Worm (Caenorhabditis elegans) whole organism, early embryonic: Measurements from ENCODE around the gene T25D3.3.

Experiments used
- B0310.2 ChIP-seq: sonication (generic microtip); optimal IDR thresholded peaks from 2 replicates; lab custom pipeline; 2016; ENCODE audit warnings: mild to moderate bottlenecking, missing genetic modification characterization, missing compliant biosample characterization
- F13C5.2 ChIP-seq: sonication (generic microtip); optimal IDR thresholded peaks from 2 replicates; lab custom pipeline; 2017; ENCODE audit warnings: mild to moderate bottlenecking, missing genetic modification characterization, inconsistent platforms, missing compliant biosample characterization
- aly-1 ChIP-seq: sonication (generic microtip); optimal IDR thresholded peaks from 2 replicates; lab custom pipeline; 2016; ENCODE audit warnings: missing genetic modification characterization, missing compliant biosample characterization
- ama-1 ChIP-seq: fragments of 150-350 bp; optimal IDR thresholded peaks from 2 replicates; lab custom pipeline; 2014
- ceh-13 ChIP-seq: fragments of 200-800 bp; sonication (Bioruptor generic); optimal IDR thresholded peaks from 2 replicates; lab custom pipeline; 2018; ENCODE audit warnings: mild to moderate bottlenecking, missing genetic modification characterization, missing compliant biosample characterization
- ceh-36 ChIP-seq: sonication (generic microtip); optimal IDR thresholded peaks from 2 replicates; lab custom pipeline; 2016; ENCODE audit warnings: missing genetic modification characterization, inconsistent platforms, missing compliant biosample characterization
- ets-7 ChIP-seq: sonication (generic microtip); optimal IDR thresholded peaks from 2 replicates; lab custom pipeline; 2016; ENCODE audit warnings: missing genotype, missing genetic modification characterization, missing compliant biosample characterization
- flt-1 ChIP-seq: fragments of 200-800 bp; sonication (Bioruptor generic); IDR thresholded peaks from 2 replicates; pipeline ENCODE4 v1.3.6; 2022; ENCODE audit warnings: missing genetic modification characterization, missing compliant biosample characterization
- hmbx-1 ChIP-seq: sonication (generic microtip); optimal IDR thresholded peaks from 2 replicates; lab custom pipeline; 2016; ENCODE audit warnings: mild to moderate bottlenecking, missing genetic modification characterization, missing compliant biosample characterization
- hmg-4 ChIP-seq: fragments of 200-800 bp; sonication (Bioruptor generic); optimal IDR thresholded peaks from 2 replicates; lab custom pipeline; 2018; ENCODE audit warnings: mild to moderate bottlenecking, missing genetic modification characterization, missing compliant biosample characterization
- hnd-1 ChIP-seq: sonication (generic microtip); optimal IDR thresholded peaks from 2 replicates; lab custom pipeline; 2016; ENCODE audit warnings: missing genetic modification characterization, missing compliant biosample characterization
- pes-1 ChIP-seq: fragments of 200-800 bp; sonication (Bioruptor generic); IDR thresholded peaks from 2 replicates; pipeline ENCODE4 v1.3.6; 2022; ENCODE audit warnings: missing genetic modification reagents, missing genetic modification characterization, missing compliant biosample characterization
- scrt-1 ChIP-seq: fragments of 200-800 bp; sonication (Bioruptor generic); IDR thresholded peaks from 2 replicates; pipeline ENCODE4 v1.3.6; 2022; ENCODE audit warnings: missing genetic modification characterization, missing compliant biosample characterization
- sea-1 ChIP-seq: fragments of 200-800 bp; sonication (Bioruptor generic); conservative IDR thresholded peaks from 2 replicates; pipeline ENCODE4 v1.3.6; 2022; ENCODE audit warnings: missing genetic modification characterization, missing compliant biosample characterization
- tbx-11 ChIP-seq: fragments of 200-800 bp; sonication (Bioruptor generic); IDR thresholded peaks from 2 replicates; pipeline ENCODE4 v1.3.6; 2022; ENCODE audit warnings: missing genetic modification characterization, missing compliant biosample characterization
- tbx-37 ChIP-seq: fragments of 200-800 bp; sonication (Bioruptor generic); conservative IDR thresholded peaks from 2 replicates; pipeline ENCODE4 v1.3.6; 2022; ENCODE audit warnings: missing genetic modification reagents, missing genetic modification characterization, missing compliant biosample characterization
- tra-4 ChIP-seq: sonication (generic microtip); optimal IDR thresholded peaks from 2 replicates; lab custom pipeline; 2017; ENCODE audit warnings: missing genetic modification characterization, missing compliant biosample characterization

T25D3.3 gene

DNA sequence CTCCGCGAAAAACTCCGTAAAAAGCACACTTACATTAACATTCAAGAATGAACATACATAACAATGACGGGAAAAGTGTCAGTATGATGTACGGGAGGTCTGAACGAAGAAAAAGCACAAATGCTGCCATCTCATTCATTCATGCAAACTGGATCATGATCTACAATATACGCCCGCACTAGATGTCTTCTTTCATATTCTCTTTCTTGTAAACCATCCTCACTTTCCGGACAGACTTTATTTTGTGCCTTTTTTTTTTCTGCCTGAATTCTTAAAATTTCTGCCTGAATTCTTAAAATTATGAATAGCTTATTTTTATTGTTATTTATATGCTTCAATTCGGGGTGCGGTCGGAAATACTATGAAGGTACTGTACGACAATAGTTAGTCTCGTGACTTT is 17.2 kb upstream of the T25D3.3 start, which contains the start of gene K10B4.1:
K10B4.1 (plus strand) TSS at position 301 of the 400 bp plus-strand sequence.
- TF ChIP-seq ceh-13, result no peak
- no peak for TF ChIP-seq flt-1 (GFP tag; lab: Robert Waterston, UW)
- no peak for TF ChIP-seq ceh-36 (tag; lab: Kevin White, UChicago)

DNA sequence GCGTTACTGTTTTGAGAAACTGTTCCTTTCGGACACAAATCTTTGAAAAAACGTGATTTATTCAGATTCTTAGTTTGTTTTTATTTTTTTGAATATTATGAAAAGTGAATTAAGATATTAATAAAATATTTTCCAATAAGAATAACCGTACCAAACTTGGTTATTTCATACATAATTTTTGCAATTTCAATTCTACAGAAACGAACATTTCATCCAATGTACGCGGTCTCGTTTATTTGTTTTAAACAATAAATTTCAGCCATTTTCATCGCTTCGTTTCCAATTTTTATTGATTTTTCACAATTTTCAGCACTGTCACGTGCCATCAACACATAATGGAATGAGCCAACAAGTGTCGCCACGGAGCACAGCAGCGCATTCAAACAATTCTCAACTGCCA is 5.5 kb upstream of the T25D3.3 start, which contains the start of gene T25D3.4:
T25D3.4 (plus strand) TSS at position 301 of the 400 bp plus-strand sequence.
- no peak for TF ChIP-seq F13C5.2
- no peak for TF ChIP-seq tra-4 (tag; lab: Kevin White, UChicago)
- no peak for TF ChIP-seq hmbx-1 (tag; lab: Kevin White, UChicago)
- no peak for TF ChIP-seq tbx-37 (GFP tag; lab: Robert Waterston, UW)
- TF ChIP-seq hmg-4 (GFP tag; lab: Kevin White, UChicago), result no peak
- TF ChIP-seq scrt-1 (GFP tag; lab: Robert Waterston, UW), result no peak
- no peak for TF ChIP-seq B0310.2
- no peak for TF ChIP-seq ets-7
- no peak for TF ChIP-seq ceh-13
- no peak for TF ChIP-seq ceh-36 (tag; lab: Kevin White, UChicago)
- no peak for TF ChIP-seq sea-1 (GFP tag; lab: Robert Waterston, UW)
- no peak for TF ChIP-seq pes-1 (GFP tag; lab: Robert Waterston, UW)
- TF ChIP-seq flt-1 (GFP tag; lab: Robert Waterston, UW), result no peak
- TF ChIP-seq aly-1 (tag; lab: Kevin White, UChicago), result no peak
- no peak for TF ChIP-seq tbx-11 (GFP tag; lab: Robert Waterston, UW)
- no peak for TF ChIP-seq hnd-1 (tag; lab: Kevin White, UChicago)
- no peak for TF ChIP-seq ama-1 (lab: Kevin White, UChicago)

DNA sequence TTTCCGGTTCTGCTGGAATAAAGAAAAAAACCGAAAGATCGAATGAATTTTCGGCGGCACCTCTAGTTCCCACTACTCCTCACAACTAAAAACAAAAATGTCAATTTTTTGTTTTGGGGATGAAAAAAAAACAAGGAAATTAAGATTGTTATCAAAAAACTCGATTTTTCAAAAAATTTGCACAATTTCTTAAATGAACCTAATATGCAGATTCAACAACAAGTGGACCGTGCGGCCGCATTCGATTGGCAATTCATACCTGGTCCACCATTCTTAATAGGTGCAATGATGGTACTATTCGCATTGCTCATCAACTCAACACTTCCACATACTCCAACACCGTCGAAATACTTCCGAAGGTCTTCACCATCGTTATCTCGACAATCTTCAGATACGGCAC is 888 bp upstream of the T25D3.3 start:
- TF ChIP-seq sea-1 (GFP tag; lab: Robert Waterston, UW), result no peak
- TF ChIP-seq ama-1 (lab: Kevin White, UChicago), result no peak
- no peak for TF ChIP-seq tbx-37 (GFP tag; lab: Robert Waterston, UW)
- no peak for TF ChIP-seq flt-1 (GFP tag; lab: Robert Waterston, UW)
- TF ChIP-seq B0310.2, result no peak
- no peak for TF ChIP-seq ets-7
- TF ChIP-seq tra-4 (tag; lab: Kevin White, UChicago), result no peak

DNA sequence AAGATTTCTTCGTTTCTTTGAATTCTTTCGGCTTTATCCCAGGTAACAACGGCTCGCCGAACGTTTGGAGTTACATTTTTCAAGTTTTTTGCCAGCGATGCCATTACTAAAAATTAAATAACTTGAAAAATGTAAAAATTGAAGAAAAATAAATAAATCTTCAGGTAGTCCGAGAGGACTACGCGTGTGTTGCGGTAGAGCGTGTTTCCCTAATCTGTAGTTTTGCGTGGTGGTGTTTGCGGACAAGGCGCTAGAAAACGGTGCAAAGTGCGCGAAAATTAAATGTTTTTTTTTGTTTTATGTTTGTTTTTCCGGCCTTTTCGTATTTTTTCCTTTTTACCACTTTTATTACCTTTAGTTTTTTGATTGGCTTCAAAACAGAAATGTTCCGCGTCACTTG is 3.5 kb downstream of the T25D3.3 start, which contains the start of gene mrpl-28:
mrpl-28 (minus strand) TSS at position 106 of the 400 bp plus-strand sequence.
- TF ChIP-seq scrt-1 (GFP tag; lab: Robert Waterston, UW) (0 out of 2 replicates have a peak, but pooled peaks have one; percentile 15), tbx-11 (GFP tag; lab: Robert Waterston, UW) (no peak), hmg-4 (GFP tag; lab: Kevin White, UChicago) (no peak), tbx-37 (GFP tag; lab: Robert Waterston, UW) (no peak), hnd-1 (tag; lab: Kevin White, UChicago) (no peak), ama-1 (lab: Kevin White, UChicago) (no peak), sea-1 (GFP tag; lab: Robert Waterston, UW) (0 out of 2 replicates have a peak, but pooled peaks have one; percentile 42), aly-1 (tag; lab: Kevin White, UChicago) (no peak), B0310.2 (no peak), tra-4 (tag; lab: Kevin White, UChicago) (no peak), F13C5.2 (peak; percentile 66), flt-1 (GFP tag; lab: Robert Waterston, UW) (no peak), pes-1 (GFP tag; lab: Robert Waterston, UW) (no peak)

DNA sequence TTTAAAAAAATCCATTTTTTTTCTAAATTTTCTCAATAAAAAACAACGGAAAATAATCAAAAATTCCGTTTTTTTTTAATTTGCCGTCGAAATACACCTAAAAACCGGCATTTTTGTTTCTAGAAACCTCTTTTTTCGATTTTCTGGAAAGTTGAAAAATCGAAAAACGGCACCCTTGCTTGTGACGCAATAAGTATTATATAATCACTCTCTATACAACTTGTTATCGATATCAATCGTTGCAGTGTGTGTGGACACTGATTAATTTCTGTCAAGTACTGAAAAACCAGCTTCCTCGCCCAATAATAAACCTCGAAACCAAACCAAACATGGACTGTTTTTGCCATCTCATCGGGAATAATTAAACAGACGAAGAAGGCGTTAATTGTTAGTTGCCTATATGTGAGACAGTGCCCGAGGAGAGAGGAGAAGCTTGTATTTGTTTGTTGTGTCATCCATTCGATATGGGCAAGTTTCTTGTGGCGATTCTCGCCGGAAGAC is 4.7 kb downstream of the T25D3.3 start:
- TF ChIP-seq ama-1 (lab: Kevin White, UChicago) (no peak), flt-1 (GFP tag; lab: Robert Waterston, UW) (no peak), hmbx-1 (tag; lab: Kevin White, UChicago) (no peak), hnd-1 (tag; lab: Kevin White, UChicago) (no peak), scrt-1 (GFP tag; lab: Robert Waterston, UW) (no peak), B0310.2 (no peak), pes-1 (GFP tag; lab: Robert Waterston, UW) (no peak), tbx-37 (GFP tag; lab: Robert Waterston, UW) (no peak), tbx-11 (GFP tag; lab: Robert Waterston, UW) (no peak)

DNA sequence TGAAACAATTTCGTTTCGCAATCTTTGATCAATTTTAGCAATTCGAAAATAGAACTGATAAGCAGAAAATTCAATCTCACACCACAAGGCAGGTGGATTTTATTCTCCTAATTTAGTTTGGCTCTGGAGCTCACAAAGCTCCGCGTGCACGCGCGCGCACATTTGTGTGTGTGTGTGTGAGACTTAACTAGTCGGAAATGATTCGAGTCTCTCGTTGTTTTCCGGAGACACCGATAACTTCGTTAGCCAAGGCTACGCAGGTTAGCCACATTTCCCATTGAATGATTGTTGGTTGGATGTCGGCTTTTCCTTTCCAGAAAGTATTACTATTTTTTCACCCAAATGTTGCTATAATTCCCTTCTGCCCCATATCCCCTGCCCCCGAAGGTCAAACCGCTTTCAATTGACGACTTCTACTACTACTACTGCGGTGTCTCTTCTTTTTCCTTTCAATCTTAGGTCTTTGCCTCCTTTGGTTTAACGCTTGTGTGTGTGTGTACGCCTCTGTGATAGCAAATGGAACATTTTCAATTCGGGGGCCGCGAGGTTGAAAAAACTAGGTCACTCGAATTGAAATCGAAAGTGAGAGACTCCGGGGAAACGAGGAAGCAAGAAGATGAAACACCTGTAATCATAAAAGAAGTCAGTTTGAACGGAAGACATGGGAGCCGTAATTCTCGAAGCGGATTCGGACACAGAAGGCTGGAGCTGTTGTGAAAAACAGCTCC is 5.8 kb downstream of the T25D3.3 start:
- no peak for TF ChIP-seq scrt-1 (GFP tag; lab: Robert Waterston, UW)
- TF ChIP-seq F13C5.2, result no peak
- no peak for TF ChIP-seq ceh-36 (tag; lab: Kevin White, UChicago)

DNA sequence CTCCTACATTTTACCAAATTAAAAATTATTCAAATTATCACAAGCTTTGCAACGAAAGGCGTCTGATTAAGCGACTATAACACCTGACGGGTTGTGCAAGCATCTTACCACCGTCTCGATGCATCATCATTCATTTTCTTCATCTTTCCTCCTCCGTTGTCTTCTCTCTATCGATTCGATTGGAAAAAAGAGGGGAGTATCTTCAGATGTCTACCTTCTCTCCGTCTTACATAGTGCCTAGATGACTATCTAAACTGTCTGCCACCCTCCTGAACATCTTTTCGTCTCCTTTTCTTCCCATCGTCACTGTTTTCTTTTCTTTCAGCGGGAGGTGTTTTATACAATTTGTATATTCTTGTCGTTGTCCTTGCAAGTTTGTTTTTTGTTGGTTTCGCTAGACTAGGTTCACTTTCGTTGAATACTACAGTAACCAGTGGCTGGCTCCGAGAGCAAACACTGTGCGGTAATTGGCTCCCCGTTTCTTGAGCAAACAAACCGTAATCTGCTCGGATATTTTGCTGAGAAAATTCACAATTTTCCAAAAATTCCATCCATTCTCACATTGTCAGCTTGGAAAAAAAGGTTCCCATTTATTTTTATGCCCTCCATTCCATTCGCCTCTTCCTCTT is 7.0 kb downstream of the T25D3.3 start:
- TF ChIP-seq pes-1 (GFP tag; lab: Robert Waterston, UW), result no peak
- TF ChIP-seq sea-1 (GFP tag; lab: Robert Waterston, UW), result no peak
- no peak for TF ChIP-seq ceh-36 (tag; lab: Kevin White, UChicago)
- TF ChIP-seq hmg-4 (GFP tag; lab: Kevin White, UChicago), result no peak
- TF ChIP-seq ets-7, result no peak
- TF ChIP-seq hmbx-1 (tag; lab: Kevin White, UChicago), result no peak
- no peak for TF ChIP-seq flt-1 (GFP tag; lab: Robert Waterston, UW)
- no peak for TF ChIP-seq scrt-1 (GFP tag; lab: Robert Waterston, UW)
- TF ChIP-seq B0310.2, result no peak
- no peak for TF ChIP-seq tbx-11 (GFP tag; lab: Robert Waterston, UW)
- TF ChIP-seq F13C5.2, result no peak
- no peak for TF ChIP-seq hnd-1 (tag; lab: Kevin White, UChicago)
- no peak for TF ChIP-seq aly-1 (tag; lab: Kevin White, UChicago)
- no peak for TF ChIP-seq tra-4 (tag; lab: Kevin White, UChicago)
- TF ChIP-seq ceh-13, result no peak
